Fruit fly (Drosophila melanogaster) whole organism, pupa: ENCODE results near the gene Glut3.

Source experiments
- CG10348 ChIP-seq: fragments of 200-800 bp; sonication (Bioruptor generic); IDR thresholded peaks from 2 replicates; pipeline ENCODE4 v1.3.6; 2022; ENCODE audit warnings: missing biosample characterization, missing genetic modification characterization
- CG12605 ChIP-seq: fragments of 200-800 bp; sonication (Bioruptor generic); IDR thresholded peaks from 2 replicates; pipeline ENCODE4 v1.3.6; 2022; ENCODE audit warnings: missing biosample characterization, missing genetic modification characterization
- CG13204 ChIP-seq: fragments of 200-800 bp; sonication (Bioruptor generic); optimal IDR thresholded peaks from 2 replicates; lab custom pipeline; 2018; ENCODE audit warnings: missing biosample characterization, mild to moderate bottlenecking, missing genetic modification characterization, moderate library complexity
- CG14655 ChIP-seq: fragments of 200-800 bp; sonication (Bioruptor generic); optimal IDR thresholded peaks from 3 replicates; lab custom pipeline; 2017; ENCODE audit warnings: mild to moderate bottlenecking, missing biosample characterization, missing genetic modification reagents, missing genetic modification characterization
- CG15710 ChIP-seq: fragments of 200-800 bp; sonication (Bioruptor generic); optimal IDR thresholded peaks from 2 replicates; lab custom pipeline; 2018; ENCODE audit warnings: missing biosample characterization, mild to moderate bottlenecking, missing genetic modification characterization, moderate library complexity
- CG17806 ChIP-seq: fragments of 200-800 bp; sonication (Bioruptor generic); optimal IDR thresholded peaks from 2 replicates; lab custom pipeline; 2018; ENCODE audit warnings: missing biosample characterization, mild to moderate bottlenecking, missing genetic modification characterization, moderate library complexity
- CG32121 ChIP-seq: fragments of 200-800 bp; sonication (Bioruptor generic); IDR thresholded peaks from 2 replicates; pipeline ENCODE4 v1.3.6; 2022; ENCODE audit warnings: missing biosample characterization, missing genetic modification characterization
- CG34367 ChIP-seq: fragments of 200-800 bp; sonication (Bioruptor generic); optimal IDR thresholded peaks from 2 replicates; lab custom pipeline; 2018; ENCODE audit warnings: missing biosample characterization, mild to moderate bottlenecking, missing genetic modification characterization
- CG4496 ChIP-seq: fragments of 200-800 bp; sonication (Bioruptor generic); IDR thresholded peaks from 3 replicates; pipeline ENCODE4 v1.3.6; 2022; ENCODE audit warnings: missing biosample characterization, missing genetic modification characterization
- CG8159 ChIP-seq: fragments of 200-800 bp; sonication (Bioruptor generic); optimal IDR thresholded peaks from 3 replicates; lab custom pipeline; 2018; ENCODE audit warnings: missing biosample characterization, mild to moderate bottlenecking, missing genetic modification characterization, moderate library complexity
- CG8301 ChIP-seq: fragments of 200-800 bp; sonication (Bioruptor generic); optimal IDR thresholded peaks from 2 replicates; lab custom pipeline; 2018; ENCODE audit warnings: missing biosample characterization, mild to moderate bottlenecking, missing genetic modification characterization
- CG9948 ChIP-seq: fragments of 200-800 bp; sonication (Bioruptor generic); optimal IDR thresholded peaks from 2 replicates; lab custom pipeline; 2018; ENCODE audit warnings: missing biosample characterization, mild to moderate bottlenecking, missing genetic modification characterization, moderate library complexity
- D1 ChIP-seq: fragments of 200-800 bp; sonication (Bioruptor generic); optimal IDR thresholded peaks from 2 replicates; lab custom pipeline; 2018; ENCODE audit warnings: missing biosample characterization, mild to moderate bottlenecking, missing genetic modification characterization, moderate library complexity
- EcR ChIP-seq: fragments of 200-800 bp; sonication (Bioruptor generic); optimal IDR thresholded peaks from 3 replicates; lab custom pipeline; 2019; ENCODE audit warnings: missing biosample characterization, missing genetic modification characterization, mild to moderate bottlenecking, moderate library complexity, missing genetic modification reagents
- Ets98B ChIP-seq: fragments of 200-800 bp; sonication (Bioruptor generic); IDR thresholded peaks from 2 replicates; pipeline ENCODE4 v1.3.6; 2022; ENCODE audit warnings: missing biosample characterization, missing genetic modification characterization
- Pif1A ChIP-seq: fragments of 200-800 bp; sonication (Bioruptor generic); optimal IDR thresholded peaks from 3 replicates; lab custom pipeline; 2016; ENCODE audit warnings: missing biosample characterization, missing genetic modification characterization
- Pif1B ChIP-seq: fragments of 200-800 bp; sonication (Bioruptor generic); optimal IDR thresholded peaks from 3 replicates; lab custom pipeline; 2016; ENCODE audit warnings: missing biosample characterization, missing genetic modification characterization
- Snoo ChIP-seq: fragments of 200-800 bp; sonication (Bioruptor generic); optimal IDR thresholded peaks from 3 replicates; lab custom pipeline; 2017; ENCODE audit warnings: missing biosample characterization, mild to moderate bottlenecking, missing genetic modification characterization, inconsistent platforms
- fd96Ca ChIP-seq: fragments of 200-800 bp; sonication (Bioruptor generic); IDR thresholded peaks from 3 replicates; pipeline ENCODE4 v1.3.6; 2022; ENCODE audit warnings: missing biosample characterization, missing genetic modification characterization
- gl ChIP-seq: fragments of 200-800 bp; sonication (Bioruptor generic); optimal IDR thresholded peaks from 2 replicates; lab custom pipeline; 2018; ENCODE audit warnings: missing biosample characterization, mild to moderate bottlenecking, missing genetic modification characterization
- rn ChIP-seq: fragments of 200-800 bp; sonication (Bioruptor generic); IDR thresholded peaks from 2 replicates; pipeline ENCODE4 v1.3.6; 2022; ENCODE audit warnings: missing biosample characterization, missing genetic modification characterization

The Glut3 gene

DNA sequence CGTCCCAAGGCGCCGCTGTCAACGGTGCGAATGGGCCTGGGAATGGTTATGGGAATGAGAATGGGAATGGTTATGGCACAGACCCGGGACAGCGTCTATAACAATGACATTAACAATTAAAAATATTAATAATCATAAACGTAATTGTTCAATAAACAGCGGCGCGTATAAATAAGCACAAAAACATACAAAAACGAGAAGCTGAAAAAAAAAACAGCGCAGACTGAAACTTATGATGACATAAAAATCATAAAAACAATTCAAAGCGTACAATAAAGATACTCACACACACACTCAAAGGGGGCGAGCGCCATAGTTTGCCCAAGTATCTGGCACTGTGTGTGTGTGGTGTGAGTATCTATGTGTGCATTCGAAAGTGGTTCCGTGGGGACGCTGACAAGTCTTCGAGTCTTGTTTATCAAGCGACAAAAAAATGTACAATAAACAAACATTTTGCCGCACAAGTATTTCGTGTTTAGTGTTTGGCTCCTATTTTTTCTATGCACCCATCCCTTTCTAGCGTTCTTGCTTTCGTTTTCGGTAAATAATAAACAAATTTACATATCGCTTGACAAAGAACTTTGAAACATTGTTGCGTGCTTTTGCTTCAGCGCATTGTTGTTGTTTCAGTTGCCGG, 25.1 kb downstream of the Glut3 start:
- TF ChIP-seq D1 (tag; lab: Kevin White, UChicago) = no peak
- no peak for TF ChIP-seq Pif1B (GFP tag; lab: Kevin White, UChicago)
- no peak for TF ChIP-seq CG14655 (GFP tag; lab: Kevin White, UChicago)
- TF ChIP-seq CG12605 (GFP tag; lab: Robert Waterston, UW) = no peak
- TF ChIP-seq CG32121 (GFP tag; lab: Robert Waterston, UW) = no peak
- TF ChIP-seq Ets98B (GFP tag; lab: Robert Waterston, UW) = no peak
- no peak for TF ChIP-seq CG15710 (tag; lab: Kevin White, UChicago)
- no peak for TF ChIP-seq CG8301 (tag; lab: Kevin White, UChicago)
- no peak for TF ChIP-seq CG9948
- TF ChIP-seq CG4496 (GFP tag; lab: Robert Waterston, UW) = no peak
- TF ChIP-seq CG34367 (tag; lab: Kevin White, UChicago) = no peak

DNA sequence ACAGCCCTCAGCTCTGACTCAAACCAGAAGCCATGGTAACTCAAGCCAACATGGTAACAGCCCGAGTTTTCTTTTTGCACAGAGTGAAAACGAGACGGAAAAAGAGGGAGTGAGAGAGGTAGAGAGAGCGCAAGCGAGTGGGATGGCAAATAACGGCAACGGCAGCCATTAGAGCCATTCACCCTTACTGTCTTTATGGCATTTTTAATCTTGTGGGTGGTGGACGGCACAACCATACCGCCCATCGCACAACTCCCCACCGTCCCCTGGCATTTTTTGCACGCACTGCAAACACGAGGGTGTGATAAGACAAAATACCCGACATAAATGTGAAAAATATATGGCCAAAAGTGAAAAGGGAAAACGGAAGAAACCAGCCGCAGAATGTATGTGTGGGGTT, 27.6 kb downstream of the Glut3 start:
- TF ChIP-seq CG8301 (tag; lab: Kevin White, UChicago) (no peak), CG4496 (GFP tag; lab: Robert Waterston, UW) (no peak), Ets98B (GFP tag; lab: Robert Waterston, UW) (no peak), Pif1B (GFP tag; lab: Kevin White, UChicago) (no peak), EcR (GFP tag; lab: Kevin White, UChicago) (no peak), CG14655 (GFP tag; lab: Kevin White, UChicago) (no peak), CG12605 (GFP tag; lab: Robert Waterston, UW) (no peak), CG15710 (tag; lab: Kevin White, UChicago) (no peak), CG10348 (GFP tag; lab: Robert Waterston, UW) (no peak)

DNA sequence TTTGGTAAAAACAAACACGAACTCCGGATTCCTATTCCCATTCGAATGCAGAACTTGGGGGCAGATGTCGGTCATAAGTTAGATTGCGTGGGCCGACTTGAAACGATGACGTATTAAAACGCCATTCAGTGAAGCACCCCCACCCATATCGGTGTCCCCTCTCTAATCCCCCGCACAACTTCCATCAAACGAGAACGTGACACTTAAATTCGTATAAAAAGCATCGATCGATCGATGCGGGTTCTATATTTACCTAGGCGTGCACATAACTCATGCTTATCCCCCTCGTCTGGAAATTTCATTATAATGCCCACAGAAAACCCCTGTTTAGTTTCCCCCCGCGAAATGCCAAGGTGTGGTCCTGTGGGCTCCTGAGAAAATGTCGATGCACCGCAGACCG, 29.4 kb downstream of the Glut3 start:
- TF ChIP-seq CG8301 (tag; lab: Kevin White, UChicago) (no peak), CG17806 (tag; lab: Kevin White, UChicago) (no peak), fd96Ca (GFP tag; lab: Robert Waterston, UW) (no peak), CG12605 (GFP tag; lab: Robert Waterston, UW) (no peak), CG13204 (no peak), CG14655 (GFP tag; lab: Kevin White, UChicago) (no peak), Pif1B (GFP tag; lab: Kevin White, UChicago) (no peak), CG34367 (tag; lab: Kevin White, UChicago) (no peak), CG9948 (no peak), CG10348 (GFP tag; lab: Robert Waterston, UW) (no peak), Ets98B (GFP tag; lab: Robert Waterston, UW) (no peak), EcR (GFP tag; lab: Kevin White, UChicago) (no peak), CG4496 (GFP tag; lab: Robert Waterston, UW) (no peak), Snoo (tag; lab: Kevin White, UChicago) (no peak), D1 (tag; lab: Kevin White, UChicago) (no peak), CG15710 (tag; lab: Kevin White, UChicago) (no peak), CG32121 (GFP tag; lab: Robert Waterston, UW) (no peak)

DNA sequence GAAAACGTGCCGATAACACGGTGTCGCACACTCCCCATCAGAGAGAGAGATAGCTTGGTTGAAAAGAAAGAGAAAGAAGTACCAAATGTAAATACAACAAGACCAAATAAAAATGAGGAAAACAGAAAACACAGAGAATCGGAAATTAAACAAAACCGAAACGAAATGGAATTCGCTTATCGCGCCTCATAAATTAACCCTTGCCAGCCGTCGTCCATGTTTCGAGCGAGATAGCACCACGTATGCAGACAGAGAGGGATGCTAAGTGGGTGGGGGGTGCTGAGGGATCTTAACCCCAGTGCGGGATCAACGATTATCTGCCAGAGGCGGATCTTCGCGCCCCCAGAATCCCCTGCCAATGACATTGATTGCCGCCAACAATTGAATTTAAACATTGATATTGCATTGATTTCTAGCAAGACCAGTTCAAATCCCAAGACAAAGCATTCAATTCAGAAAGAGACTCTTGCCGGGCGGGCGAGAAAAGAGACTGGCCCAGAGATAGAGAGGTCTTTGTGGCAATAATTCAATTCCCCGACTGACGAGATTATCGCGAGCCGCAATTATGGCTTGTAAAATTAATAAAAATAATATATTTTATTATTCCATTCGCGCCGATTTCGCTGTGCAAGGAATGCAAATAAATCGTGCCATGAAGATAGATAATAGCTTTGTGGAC, 31.5 kb downstream of the Glut3 start:
- TF ChIP-seq EcR (GFP tag; lab: Kevin White, UChicago) (peak; percentile 19), gl (tag; lab: Kevin White, UChicago) (no peak), Ets98B (GFP tag; lab: Robert Waterston, UW) (no peak)
- TF ChIP-seq, all 21 proteins: peak for 1

DNA sequence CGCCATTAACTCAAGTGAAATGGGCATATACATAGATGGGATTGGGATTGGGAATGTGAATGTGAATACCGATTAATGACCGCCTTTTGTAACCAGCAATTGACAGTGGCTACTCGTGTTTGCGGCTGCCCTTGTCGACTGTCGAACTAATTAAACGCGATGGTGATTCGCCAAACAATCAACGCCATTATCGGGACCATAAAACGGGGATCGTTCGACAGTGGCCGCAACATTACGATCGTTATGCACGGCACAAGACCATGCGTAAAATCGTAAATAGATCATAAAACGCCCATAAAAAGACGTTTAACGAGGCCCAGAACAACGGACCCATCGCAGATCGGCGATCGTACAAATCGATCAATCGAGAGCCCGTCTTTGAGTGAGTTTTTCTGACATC, 33.4 kb downstream of the Glut3 start:
- TF ChIP-seq EcR (GFP tag; lab: Kevin White, UChicago) = no peak
- no peak for TF ChIP-seq CG13204
- TF ChIP-seq CG17806 (tag; lab: Kevin White, UChicago) = no peak
- no peak for TF ChIP-seq gl (tag; lab: Kevin White, UChicago)
- no peak for TF ChIP-seq CG9948
- no peak for TF ChIP-seq CG10348 (GFP tag; lab: Robert Waterston, UW)
- no peak for TF ChIP-seq Ets98B (GFP tag; lab: Robert Waterston, UW)
- TF ChIP-seq CG8301 (tag; lab: Kevin White, UChicago) = no peak
- no peak for TF ChIP-seq Pif1A (GFP tag; lab: Kevin White, UChicago)
- no peak for TF ChIP-seq CG4496 (GFP tag; lab: Robert Waterston, UW)
- TF ChIP-seq CG8159 (tag; lab: Kevin White, UChicago) = no peak
- TF ChIP-seq rn (GFP tag; lab: Robert Waterston, UW) = no peak
- TF ChIP-seq D1 (tag; lab: Kevin White, UChicago) = no peak
- TF ChIP-seq CG34367 (tag; lab: Kevin White, UChicago) = no peak
- TF ChIP-seq Pif1B (GFP tag; lab: Kevin White, UChicago) = no peak
- TF ChIP-seq Snoo (tag; lab: Kevin White, UChicago) = no peak
- TF ChIP-seq CG15710 (tag; lab: Kevin White, UChicago) = no peak

DNA sequence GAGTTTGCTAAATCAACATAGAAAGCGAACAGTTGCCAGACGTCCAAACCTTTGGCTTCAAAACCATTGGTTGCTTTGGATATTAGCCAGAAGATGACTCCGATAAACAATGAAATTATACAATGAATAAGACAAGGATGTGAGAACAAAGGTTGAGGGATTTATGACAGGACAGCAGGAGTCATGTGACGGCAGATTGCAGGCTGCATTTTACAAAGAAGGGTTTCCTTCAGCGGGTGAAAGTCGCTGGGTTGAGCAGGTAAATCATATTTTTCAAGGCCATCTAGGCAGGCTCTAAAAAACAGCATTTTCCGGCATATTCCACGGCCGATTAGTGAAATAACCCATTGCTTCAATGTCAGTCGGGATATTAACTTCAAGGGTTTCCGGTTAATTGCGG, 33.9 kb downstream of the Glut3 start:
- no peak for TF ChIP-seq rn (GFP tag; lab: Robert Waterston, UW)
- no peak for TF ChIP-seq Pif1A (GFP tag; lab: Kevin White, UChicago)
- no peak for TF ChIP-seq Pif1B (GFP tag; lab: Kevin White, UChicago)
- TF ChIP-seq CG12605 (GFP tag; lab: Robert Waterston, UW) = no peak
